Worm (Caenorhabditis elegans): Measurements from ENCODE around the gene T28D6.4.

DNA sequence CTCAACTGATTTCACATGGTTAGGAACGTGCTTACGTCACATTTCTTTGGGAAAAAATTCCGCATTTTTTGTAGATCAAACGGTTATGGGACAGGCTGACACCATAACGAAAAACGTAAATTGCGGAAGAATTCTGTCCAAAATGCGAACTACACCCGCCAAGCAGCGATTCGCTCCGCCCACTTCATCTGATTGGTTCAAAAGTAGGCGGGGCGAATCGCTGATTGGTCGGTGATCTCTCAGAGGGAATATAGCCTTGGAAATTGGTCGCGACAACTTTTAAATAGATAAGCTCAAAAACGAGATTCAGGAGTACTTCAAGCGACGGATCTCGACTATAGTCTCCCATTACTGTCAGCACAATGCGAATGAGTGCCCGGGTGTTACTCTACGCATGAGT is 22.6 kb upstream of the T28D6.4 start:
- TF ChIP-seq nhr-77 (tag; optimal IDR thresholded peaks at IDR 0.05) = no peak
- no peak for TF ChIP-seq mab-5 (tag; optimal IDR thresholded peaks at IDR 0.05)
